Fruit fly (Drosophila melanogaster) whole organism, embryonic: Measurements from ENCODE around the gene CG9503.

ENCODE experiments used
- ATbp ChIP-seq: fragments of 200-800 bp; sonication (Bioruptor generic); optimal IDR thresholded peaks from 2 replicates; lab custom pipeline; 2017; ENCODE audit warnings: missing biosample characterization, mild to moderate bottlenecking, missing genetic modification characterization, missing genetic modification reagents
- Awh ChIP-seq: fragments of 200-800 bp; sonication (Bioruptor generic); IDR thresholded peaks from 2 replicates; pipeline ENCODE4, ENCODE4 v1.3.6; 2022; ENCODE audit warnings: missing biosample characterization, missing genetic modification characterization
- CG10147 ChIP-seq: fragments of 200-800 bp; sonication (Bioruptor generic); optimal IDR thresholded peaks from 2 replicates; lab custom pipeline; 2019; ENCODE audit warnings: missing biosample characterization, mild to moderate bottlenecking, missing genetic modification characterization, moderate library complexity
- CG10543 ChIP-seq: fragments of 200-800 bp; sonication (Bioruptor generic); optimal IDR thresholded peaks from 3 replicates; lab custom pipeline; 2017; ENCODE audit warnings: missing biosample characterization, mild to moderate bottlenecking, missing genetic modification characterization, moderate library complexity
- CG10654 ChIP-seq: fragments of 200-800 bp; sonication (Bioruptor generic); optimal IDR thresholded peaks from 2 replicates; lab custom pipeline; 2016; ENCODE audit warnings: missing biosample characterization, missing genetic modification characterization
- CG11560 ChIP-seq: fragments of 200-800 bp; sonication (Bioruptor generic); IDR thresholded peaks from 3 replicates; pipeline ENCODE4 v1.3.6; 2022; ENCODE audit warnings: missing biosample characterization, missing genetic modification characterization
- CG12391 ChIP-seq: fragments of 200-800 bp; sonication (Bioruptor generic); optimal IDR thresholded peaks from 3 replicates; lab custom pipeline; 2018; ENCODE audit warnings: missing biosample characterization, mild to moderate bottlenecking, missing genetic modification characterization, moderate library complexity
- CG1529 ChIP-seq: fragments of 200-800 bp; sonication (Bioruptor generic); optimal IDR thresholded peaks from 3 replicates; lab custom pipeline; 2018; ENCODE audit warnings: missing biosample characterization, missing genetic modification characterization
- CG1602 ChIP-seq: fragments of 200-800 bp; sonication (Bioruptor generic); optimal IDR thresholded peaks from 3 replicates; lab custom pipeline; 2016; ENCODE audit warnings: missing biosample characterization, missing genetic modification characterization
- CG3726 ChIP-seq: fragments of 200-800 bp; sonication (Bioruptor generic); IDR thresholded peaks from 3 replicates; pipeline ENCODE4, ENCODE4 v1.3.6; 2022; ENCODE audit warnings: missing biosample characterization, missing genetic modification characterization
- CG3838 ChIP-seq: fragments of 200-800 bp; sonication (Bioruptor generic); optimal IDR thresholded peaks from 3 replicates; lab custom pipeline; 2016; ENCODE audit warnings: missing biosample characterization, missing genetic modification characterization
- CG4707 ChIP-seq: fragments of 200-800 bp; sonication (Bioruptor generic); optimal IDR thresholded peaks from 2 replicates; lab custom pipeline; 2018; ENCODE audit warnings: missing biosample characterization, mild to moderate bottlenecking, missing genetic modification characterization, moderate library complexity
- CG6791 ChIP-seq: fragments of 200-800 bp; sonication (Bioruptor generic); IDR thresholded peaks from 3 replicates; pipeline ENCODE4 v1.3.6; 2022; ENCODE audit warnings: missing biosample characterization, missing genetic modification characterization; ENCODE audit not compliant: partially characterized antibody
- CG6854 ChIP-seq: fragments of 200-800 bp; sonication (Bioruptor generic); optimal IDR thresholded peaks from 3 replicates; lab custom pipeline; 2017; ENCODE audit warnings: missing biosample characterization, mild to moderate bottlenecking, missing genetic modification characterization
- CrebB ChIP-seq: fragments of 200-800 bp; sonication (Bioruptor generic); optimal IDR thresholded peaks from 3 replicates; lab custom pipeline; 2018; ENCODE audit warnings: missing biosample characterization, mild to moderate bottlenecking, missing genetic modification characterization
- D19A ChIP-seq: fragments of 200-800 bp; optimal IDR thresholded peaks from 3 replicates; lab custom pipeline; 2019; ENCODE audit warnings: missing biosample characterization, mild to moderate bottlenecking, missing genetic modification characterization, moderate library complexity
- Dek ChIP-seq: fragments of 200-800 bp; sonication (Bioruptor generic); optimal IDR thresholded peaks from 3 replicates; lab custom pipeline; 2019; ENCODE audit warnings: missing biosample characterization, mild to moderate bottlenecking, missing genetic modification characterization, moderate library complexity
- Fer3 ChIP-seq: fragments of 200-800 bp; sonication (Bioruptor generic); optimal IDR thresholded peaks from 2 replicates; lab custom pipeline; 2018; ENCODE audit warnings: missing biosample characterization, mild to moderate bottlenecking, missing genetic modification characterization, moderate library complexity
- HLH4C ChIP-seq: fragments of 200-800 bp; sonication (Bioruptor generic); IDR thresholded peaks from 3 replicates; pipeline ENCODE4 v1.3.6; 2022; ENCODE audit warnings: missing biosample characterization, missing genetic modification characterization; ENCODE audit not compliant: partially characterized antibody
- Hr39 ChIP-seq: fragments of >200 bp; optimal IDR thresholded peaks from 2 replicates; lab custom pipeline; 2017
- Kr ChIP-seq: fragments of 200-800 bp; sonication (Bioruptor generic); optimal IDR thresholded peaks from 2 replicates; lab custom pipeline; 2017; ENCODE audit warnings: missing biosample characterization, mild to moderate bottlenecking, missing genetic modification characterization
- Lhr ChIP-seq: fragments of 200-800 bp; sonication (Bioruptor generic); optimal IDR thresholded peaks from 3 replicates; lab custom pipeline; 2017; ENCODE audit warnings: mild to moderate bottlenecking, missing biosample characterization, missing genetic modification reagents, missing genetic modification characterization
- MESR4 ChIP-seq: fragments of 200-800 bp; sonication (Bioruptor generic); optimal IDR thresholded peaks from 2 replicates; lab custom pipeline; 2018; ENCODE audit warnings: missing biosample characterization, mild to moderate bottlenecking, missing genetic modification characterization, moderate library complexity
- Max ChIP-seq: fragments of 200-800 bp; sonication (Bioruptor generic); optimal IDR thresholded peaks from 2 replicates; lab custom pipeline; 2016; ENCODE audit warnings: missing biosample characterization, mild to moderate bottlenecking, missing genetic modification characterization
- Nf-YA ChIP-seq: fragments of 200-800 bp; sonication (Bioruptor generic); IDR thresholded peaks from 2 replicates; pipeline ENCODE4 v1.3.6; 2022; ENCODE audit warnings: missing biosample characterization, missing genetic modification characterization
- Nf-YC ChIP-seq: fragments of 200-800 bp; optimal IDR thresholded peaks from 3 replicates; lab custom pipeline; 2019; ENCODE audit warnings: missing biosample characterization, mild to moderate bottlenecking, missing genetic modification characterization, moderate library complexity
- Sin3A ChIP-seq: fragments of >200 bp; optimal IDR thresholded peaks from 2 replicates; lab custom pipeline; 2018
- Taf1 ChIP-seq: fragments of 200-800 bp; sonication (Bioruptor generic); IDR thresholded peaks from 2 replicates; pipeline ENCODE4 v1.3.6; 2022; ENCODE audit warnings: missing biosample characterization, missing genetic modification characterization
- bab2 ChIP-seq: fragments of 200-800 bp; sonication (Bioruptor generic); optimal IDR thresholded peaks from 2 replicates; lab custom pipeline; 2016; ENCODE audit warnings: missing biosample characterization, missing genetic modification characterization
- dmrt11E ChIP-seq: fragments of 200-800 bp; sonication (Bioruptor generic); optimal IDR thresholded peaks from 3 replicates; lab custom pipeline; 2018; ENCODE audit warnings: missing biosample characterization, mild to moderate bottlenecking, missing genetic modification characterization, moderate library complexity
- dpn ChIP-seq, 2 experiments: fragments of 200-800 bp; sonication (Bioruptor generic); optimal IDR thresholded peaks; 3 replicates each; lab custom pipeline; 2016; ENCODE audit warnings: missing biosample characterization in 2 of 2, missing genetic modification characterization in 2 of 2
- exex ChIP-seq: fragments of 200-800 bp; sonication (Bioruptor generic); optimal IDR thresholded peaks from 4 replicates; lab custom pipeline; 2018; ENCODE audit warnings: missing biosample characterization, mild to moderate bottlenecking, missing genetic modification characterization, moderate library complexity
- fd3F ChIP-seq: fragments of 200-800 bp; sonication (Bioruptor generic); optimal IDR thresholded peaks from 2 replicates; lab custom pipeline; 2018; ENCODE audit warnings: missing biosample characterization, mild to moderate bottlenecking, missing genetic modification characterization, moderate library complexity
- fru ChIP-seq: fragments of >200 bp; optimal IDR thresholded peaks from 2 replicates; lab custom pipeline; 2017
- fu2 ChIP-seq: fragments of 200-800 bp; sonication (Bioruptor generic); optimal IDR thresholded peaks from 2 replicates; lab custom pipeline; 2016; ENCODE audit warnings: missing biosample characterization, missing genetic modification characterization
- gfzf ChIP-seq: fragments of 200-800 bp; sonication (Bioruptor generic); optimal IDR thresholded peaks from 2 replicates; lab custom pipeline; 2016; ENCODE audit warnings: missing biosample characterization, mild to moderate bottlenecking, missing genetic modification characterization, moderate library complexity
- hb ChIP-seq: fragments of 200-800 bp; sonication (Bioruptor generic); IDR thresholded peaks from 3 replicates; pipeline ENCODE4 v1.3.6; 2022; ENCODE audit warnings: missing biosample characterization, missing genetic modification characterization; ENCODE audit not compliant: partially characterized antibody
- hbn ChIP-seq: fragments of 200-800 bp; sonication (Bioruptor generic); IDR thresholded peaks from 2 replicates; pipeline ENCODE4 v1.3.6; 2022; ENCODE audit warnings: missing biosample characterization, missing genetic modification characterization; ENCODE audit not compliant: partially characterized antibody
- jigr1 ChIP-seq: fragments of 200-800 bp; sonication (Bioruptor generic); IDR thresholded peaks from 3 replicates; pipeline ENCODE4 v1.3.6; 2022; ENCODE audit warnings: missing biosample characterization, missing genetic modification characterization
- lola ChIP-seq, 3 experiments: fragments of >200 bp in 2 of 3; fragments of 200-800 bp in 1 of 3; sonication (Bioruptor generic) in 1 of 3; optimal IDR thresholded peaks; 2 replicates each; lab custom pipeline; 2017 to 2019; ENCODE audit warnings: missing biosample characterization in 3 of 3, missing genetic modification characterization in 3 of 3, mild to moderate bottlenecking in 1 of 3, moderate library complexity in 1 of 3
- odd ChIP-seq: fragments of 200-800 bp; sonication (Bioruptor generic); optimal IDR thresholded peaks from 2 replicates; lab custom pipeline; 2017; ENCODE audit warnings: missing biosample characterization, mild to moderate bottlenecking, missing genetic modification characterization
- schlank ChIP-seq: fragments of 200-800 bp; sonication (Bioruptor generic); optimal IDR thresholded peaks from 2 replicates; lab custom pipeline; 2018; ENCODE audit warnings: missing biosample characterization, mild to moderate bottlenecking, missing genetic modification characterization
- scrt ChIP-seq: fragments of 200-800 bp; sonication (Bioruptor generic); optimal IDR thresholded peaks from 2 replicates; lab custom pipeline; 2018; ENCODE audit warnings: missing biosample characterization, mild to moderate bottlenecking, missing genetic modification characterization, moderate library complexity
- shn ChIP-seq: fragments of 200-800 bp; sonication (Bioruptor generic); optimal IDR thresholded peaks from 3 replicates; lab custom pipeline; 2016; ENCODE audit warnings: missing biosample characterization, missing genetic modification characterization
- so ChIP-seq: fragments of 200-800 bp; sonication (Bioruptor generic); IDR thresholded peaks from 3 replicates; pipeline ENCODE4 v1.3.6; 2022; ENCODE audit warnings: missing biosample characterization, missing genetic modification characterization
- tgo ChIP-seq: fragments of 200-800 bp; sonication (Bioruptor generic); IDR thresholded peaks from 3 replicates; pipeline ENCODE4 v1.3.6; 2022; ENCODE audit warnings: missing biosample characterization, missing genetic modification characterization
- usp ChIP-seq: fragments of >200 bp; optimal IDR thresholded peaks from 2 replicates; lab custom pipeline; 2017; ENCODE audit warnings: missing biosample characterization, missing genetic modification characterization
- vfl ChIP-seq: fragments of 200-800 bp; sonication (Bioruptor generic); optimal IDR thresholded peaks from 2 replicates; lab custom pipeline; 2016; ENCODE audit warnings: missing biosample characterization, missing genetic modification characterization
- wdn ChIP-seq: fragments of 200-800 bp; sonication (Bioruptor generic); IDR thresholded peaks from 2 replicates; pipeline ENCODE4 v1.3.6; 2022; ENCODE audit warnings: missing biosample characterization, missing genetic modification characterization
- wor ChIP-seq: fragments of 200-800 bp; sonication (Bioruptor generic); IDR thresholded peaks from 2 replicates; pipeline ENCODE4 v1.3.6; 2022; ENCODE audit warnings: missing biosample characterization, missing genetic modification characterization

The CG9503 gene

dm6 chrX:14952097-14952844 is 29.0 kb upstream of the CG9503 start (continued):
- TF ChIP-seq jigr1 (GFP tag; lab: Robert Waterston, UW), result no peak
- TF ChIP-seq exex (tag; lab: Kevin White, UChicago), result no peak
- no peak for TF ChIP-seq schlank (tag; lab: Kevin White, UChicago)
- TF ChIP-seq scrt, result no peak
- TF ChIP-seq CG10543 (GFP tag; lab: Kevin White, UChicago), result no peak
- TF ChIP-seq CG6791, result no peak
- TF ChIP-seq ATbp (GFP tag; lab: Kevin White, UChicago), result peak; percentile 60
- no peak for TF ChIP-seq CG3838 (GFP tag; lab: Kevin White, UChicago)
- TF ChIP-seq Dek, result peak; percentile 1
- TF ChIP-seq HLH4C, result no peak
- TF ChIP-seq vfl (GFP tag; lab: Kevin White, UChicago), result no peak
- TF ChIP-seq fru (lab: Kevin White, UChicago), result no peak
- no peak for TF ChIP-seq Lhr (GFP tag; lab: Kevin White, UChicago)
- no peak for TF ChIP-seq Kr
- TF ChIP-seq fu2 (GFP tag; lab: Kevin White, UChicago), result no peak
- TF ChIP-seq CG10654 (GFP tag; lab: Kevin White, UChicago), result peak; percentile 19
- no peak for TF ChIP-seq MESR4 (GFP tag; lab: Kevin White, UChicago)
- TF ChIP-seq usp (GFP tag; lab: Kevin White, UChicago), result no peak
- TF ChIP-seq CG4707, result peak; percentile 96
- TF ChIP-seq odd (GFP tag; lab: Kevin White, UChicago), result no peak
- TF ChIP-seq fd3F, result no peak
- no peak for TF ChIP-seq CrebB (tag; lab: Kevin White, UChicago)
- no peak for TF ChIP-seq gfzf (GFP tag; lab: Kevin White, UChicago)
- TF ChIP-seq Max, result no peak
- peak; percentile 52 for TF ChIP-seq CG1529
- peak; percentile 43; the same call in 1 of the 3 replicates for TF ChIP-seq so
- peak in 1 of 2 experiments; percentile 63 for TF ChIP-seq dpn (GFP tag; optimal IDR thresholded peaks at IDR 0.05; lab: Kevin White, UChicago)
- TF ChIP-seq CG10147 (GFP tag; lab: Kevin White, UChicago), result no peak
- no peak for TF ChIP-seq Taf1 (GFP tag; lab: Robert Waterston, UW)
- no peak for TF ChIP-seq hb
- no peak for TF ChIP-seq wdn (GFP tag; lab: Robert Waterston, UW)
- TF ChIP-seq dmrt11E (tag; lab: Kevin White, UChicago), result peak; percentile 62
- peak; percentile 30 for TF ChIP-seq D19A (tag; lab: Kevin White, UChicago)
- no peak for TF ChIP-seq Nf-YC
- peak; percentile 58 for TF ChIP-seq CG12391 (tag; lab: Kevin White, UChicago)
- peak; percentile 1 for TF ChIP-seq bab2 (GFP tag; lab: Kevin White, UChicago)
- TF ChIP-seq Fer3 (tag; lab: Kevin White, UChicago), result no peak
- TF ChIP-seq CG6854 (GFP tag; lab: Kevin White, UChicago), result no peak
- no peak for TF ChIP-seq wor
- TF ChIP-seq CG11560, result no peak
- peak; percentile 73 for TF ChIP-seq Awh (GFP tag; lab: Robert Waterston, UW)
- no peak for TF ChIP-seq hbn (GFP tag; lab: Robert Waterston, UW)
- no peak for TF ChIP-seq Nf-YA (GFP tag; lab: Robert Waterston, UW)
- TF ChIP-seq CG1602 (GFP tag; lab: Kevin White, UChicago), result peak; percentile 22
- TF ChIP-seq CG3726 (GFP tag; lab: Robert Waterston, UW), result peak; percentile 23; the same call in 1 of the 3 replicates
- TF ChIP-seq Hr39 (lab: Kevin White, UChicago), result no peak
- peak; percentile 18 for TF ChIP-seq shn
- no peak; the same call in 2 of the 3 replicates for TF ChIP-seq tgo (GFP tag; lab: Robert Waterston, UW)
- peak in 1 of 3 experiments; percentile 38 for TF ChIP-seq lola (GFP tag; optimal IDR thresholded peaks at IDR 0.05; lab: Kevin White, UChicago)
- TF ChIP-seq Sin3A (lab: Kevin White, UChicago), result no peak
